Fruit fly (Drosophila melanogaster): ENCODE data around the gene CG44815.

Gene CG44815

dm6 chrX:9416045-9416444, 30.0 kb downstream of the CG44815 start (continued):
- peak; percentile 57; the same call in 2 of the 3 replicates for TF ChIP-seq CG11695 (GFP tag; IDR thresholded peaks at IDR 0.05)
- TF ChIP-seq Ets97D (GFP tag; optimal IDR thresholded peaks at IDR 0.05) = peak; percentile 18
- peak; percentile 64 for TF ChIP-seq E2f1 (GFP tag; IDR thresholded peaks at IDR 0.05)
- peak; percentile 46 for TF ChIP-seq abd-A (tag; optimal IDR thresholded peaks at IDR 0.05)
- peak; percentile 14 for TF ChIP-seq kay (GFP tag; optimal IDR thresholded peaks at IDR 0.05)
- no peak for TF ChIP-seq unc-4 (GFP tag; IDR thresholded peaks at IDR 0.05; ENCODE audit: partially characterized antibody)
- TF ChIP-seq prd (optimal IDR thresholded peaks at IDR 0.05) = no peak
- TF ChIP-seq prd (GFP tag; IDR thresholded peaks at IDR 0.05) = peak; percentile 79
- no peak for TF ChIP-seq CG2129 (GFP tag; IDR thresholded peaks at IDR 0.05; ENCODE audit: partially characterized antibody)
- no peak for TF ChIP-seq CG16813 (GFP tag; IDR thresholded peaks at IDR 0.05; ENCODE audit: partially characterized antibody)
- TF ChIP-seq mirr (GFP tag; optimal IDR thresholded peaks at IDR 0.05) = no peak
- TF ChIP-seq btn (GFP tag; optimal IDR thresholded peaks at IDR 0.05) = no peak
- TF ChIP-seq Asciz (GFP tag; optimal IDR thresholded peaks at IDR 0.05) = peak; percentile 51
- TF ChIP-seq bbx (GFP tag; IDR thresholded peaks at IDR 0.05; ENCODE audit: partially characterized antibody) = no peak
- TF ChIP-seq nom (GFP tag; optimal IDR thresholded peaks at IDR 0.05) = no peak
- TF ChIP-seq fd3F (GFP tag; optimal IDR thresholded peaks at IDR 0.05) = peak; percentile 9
- TF ChIP-seq HLH54F (GFP tag; optimal IDR thresholded peaks at IDR 0.05) = peak; percentile 28
- TF ChIP-seq CG18764 (GFP tag; optimal IDR thresholded peaks at IDR 0.05) = peak; percentile 28
- TF ChIP-seq h (optimal IDR thresholded peaks at IDR 0.05) = no peak
- peak; percentile 42; the same call in 1 of the 2 replicates for TF ChIP-seq danr (GFP tag; IDR thresholded peaks at IDR 0.05)
- peak; percentile 86 for TF ChIP-seq lab (GFP tag; optimal IDR thresholded peaks at IDR 0.05)
- TF ChIP-seq CG4360 (GFP tag; IDR thresholded peaks at IDR 0.05) = no peak
- TF ChIP-seq CkIIα-i1 (GFP tag; IDR thresholded peaks at IDR 0.05) = 0 out of 2 replicates have a peak, but pooled peaks have one; percentile 43
- TF ChIP-seq CG2202 (tag; optimal IDR thresholded peaks at IDR 0.05) = no peak
- peak; percentile 69; the same call in 1 of the 2 replicates for TF ChIP-seq CG32767 (GFP tag; IDR thresholded peaks at IDR 0.05)
- TF ChIP-seq exex (tag; optimal IDR thresholded peaks at IDR 0.05) = no peak
- peak; percentile 35 for TF ChIP-seq Myb (GFP tag; optimal IDR thresholded peaks at IDR 0.05)
- TF ChIP-seq disco-r (GFP tag; optimal IDR thresholded peaks at IDR 0.05) = peak; percentile 1
- TF ChIP-seq emc (GFP tag; optimal IDR thresholded peaks at IDR 0.05) = no peak
- peak; percentile 61 for TF ChIP-seq CG2120 (GFP tag; optimal IDR thresholded peaks at IDR 0.05)
- no peak for TF ChIP-seq CG17186 (GFP tag; optimal IDR thresholded peaks at IDR 0.05)
- peak; percentile 30 for TF ChIP-seq CG6854 (GFP tag; optimal IDR thresholded peaks at IDR 0.05)
- TF ChIP-seq ewg (GFP tag; optimal IDR thresholded peaks at IDR 0.05) = peak; percentile 45
- TF ChIP-seq Rfx (GFP tag; IDR thresholded peaks at IDR 0.05) = peak; percentile 70; the same call in 1 of the 2 replicates
- TF ChIP-seq CG15479 (GFP tag; optimal IDR thresholded peaks at IDR 0.05) = no peak
- TF ChIP-seq CG11696 (GFP tag; IDR thresholded peaks at IDR 0.05) = peak; percentile 45; the same call in 1 of the 2 replicates
- no peak for TF ChIP-seq fd64A (GFP tag; optimal IDR thresholded peaks at IDR 0.05)
- no peak; the same call in 1 of the 2 replicates for TF ChIP-seq vvl (GFP tag; IDR thresholded peaks at IDR 0.05)
- peak; percentile 51 for TF ChIP-seq CG15514 (GFP tag; optimal IDR thresholded peaks at IDR 0.05)
- TF ChIP-seq knrl (GFP tag; IDR thresholded peaks at IDR 0.05; ENCODE audit: partially characterized antibody) = no peak
- TF ChIP-seq CG13296 (GFP tag; optimal IDR thresholded peaks at IDR 0.05) = peak; percentile 24
- peak; percentile 9 for TF ChIP-seq Vsx1 (GFP tag; optimal IDR thresholded peaks at IDR 0.05)
- peak; percentile 75 for TF ChIP-seq CG6689 (GFP tag; IDR thresholded peaks at IDR 0.05)
- no peak for TF ChIP-seq Tbp (GFP tag; optimal IDR thresholded peaks at IDR 0.05)
- peak; percentile 64 for TF ChIP-seq CG15269 (tag; optimal IDR thresholded peaks at IDR 0.05)
- TF ChIP-seq sqz (GFP tag; optimal IDR thresholded peaks at IDR 0.05) = no peak
- TF ChIP-seq ttk (GFP tag; IDR thresholded peaks at IDR 0.05) = peak; percentile 72
- no peak for TF ChIP-seq CrebB (tag; optimal IDR thresholded peaks at IDR 0.05)
- peak; percentile 80 for TF ChIP-seq zfh1 (GFP tag; IDR thresholded peaks at IDR 0.05)
- no peak for TF ChIP-seq CG9876 (GFP tag; optimal IDR thresholded peaks at IDR 0.05)
- TF ChIP-seq kni (GFP tag; optimal IDR thresholded peaks at IDR 0.05) = no peak
